Worm (Caenorhabditis elegans) whole organism, midembryonic: ENCODE data around the gene Y34B4A.4.

Experiments used
- T22C8.4 ChIP-seq: fragments of 200-800 bp; sonication (Bioruptor generic); IDR thresholded peaks from 2 replicates; pipeline ENCODE4 v1.3.6; 2022; ENCODE audit warnings: missing genetic modification characterization, missing compliant biosample characterization
- cog-1 ChIP-seq: sonication (generic microtip); optimal IDR thresholded peaks from 2 replicates; lab custom pipeline; 2016; ENCODE audit warnings: missing genetic modification characterization, missing compliant biosample characterization
- flt-1 ChIP-seq: fragments of 200-800 bp; sonication (Bioruptor generic); IDR thresholded peaks from 2 replicates; pipeline ENCODE4 v1.3.6; 2022; ENCODE audit warnings: missing genetic modification characterization, missing compliant biosample characterization
- klf-2 ChIP-seq: fragments of 200-800 bp; sonication (Bioruptor generic); conservative IDR thresholded peaks from 2 replicates; pipeline ENCODE4 v1.3.6; 2022; ENCODE audit warnings: missing genetic modification reagents, missing genetic modification characterization, missing compliant biosample characterization
- med-1 ChIP-seq: sonication (generic microtip); optimal IDR thresholded peaks from 2 replicates; lab custom pipeline; 2017; ENCODE audit warnings: missing genetic modification characterization, mild to moderate bottlenecking, missing compliant biosample characterization, antibody characterized with exemption, missing genetic modification reagents; ENCODE audit not compliant: insufficient read depth
- tab-1 ChIP-seq: fragments of 200-800 bp; sonication (Bioruptor generic); IDR thresholded peaks from 2 replicates; pipeline ENCODE4 v1.3.6; 2022; ENCODE audit warnings: missing genetic modification characterization, missing compliant biosample characterization
- ztf-23 ChIP-seq: fragments of 200-800 bp; sonication (Bioruptor generic); IDR thresholded peaks from 2 replicates; pipeline ENCODE4 v1.3.6; 2022; ENCODE audit warnings: missing genetic modification reagents, missing genetic modification characterization, missing compliant biosample characterization
- ztf-29 ChIP-seq: fragments of 200-800 bp; sonication (Bioruptor generic); IDR thresholded peaks from 2 replicates; pipeline ENCODE4 v1.3.6; 2022; ENCODE audit warnings: missing genetic modification reagents, missing genetic modification characterization, missing compliant biosample characterization

ce11 chrX:5269359-5269758 lies 5.2 kb downstream of the Y34B4A.4 start:
- no peak for TF ChIP-seq med-1 (GFP tag; lab: Kevin White, UChicago)
- no peak for TF ChIP-seq T22C8.4 (GFP tag; lab: Robert Waterston, UW)
- TF ChIP-seq flt-1 = no peak
- TF ChIP-seq cog-1 (tag; lab: Kevin White, UChicago) = no peak
- no peak for TF ChIP-seq ztf-29 (GFP tag; lab: Robert Waterston, UW)
- no peak for TF ChIP-seq klf-2 (GFP tag; lab: Robert Waterston, UW)
- TF ChIP-seq ztf-23 (GFP tag; lab: Robert Waterston, UW) = no peak
- no peak for TF ChIP-seq tab-1 (GFP tag; lab: Robert Waterston, UW)
